ENCODE assay signal across 1 fruit fly cellular context in genomic region chr2L:14474987-14475386, dm6.
A peak's percentile ranks its signal among the peaks of the same experiment; 100 is the strongest.
TF ChIP-seq lines count a peak whose summit lies in the region.

No protein-coding gene starts in this region.

TF ChIP-seq in whole organism, embryonic, 481 proteins besides CTCF, POLR2A, EP300 and RAD21 (continued from another document and continues in another):
- no peak for TF ChIP-seq psq (GFP tag; optimal IDR thresholded peaks at IDR 0.05; lab: Kevin White, UChicago)
- TF ChIP-seq Fer2 (tag; optimal IDR thresholded peaks at IDR 0.05; lab: Kevin White, UChicago), result no peak
- TF ChIP-seq Sry-δ (GFP tag; optimal IDR thresholded peaks at IDR 0.05; lab: Kevin White, UChicago), result no peak
- peak; percentile 65 for TF ChIP-seq CG30403 (GFP tag; optimal IDR thresholded peaks at IDR 0.05; lab: Kevin White, UChicago)
- peak; percentile 48; the same call in 2 of the 3 replicates for TF ChIP-seq dysf (GFP tag; IDR thresholded peaks at IDR 0.05; lab: Robert Waterston, UW)
- TF ChIP-seq CG2678 (tag; optimal IDR thresholded peaks at IDR 0.05; lab: Kevin White, UChicago), result peak; percentile 82
- peak; percentile 26 for TF ChIP-seq CG12071 (GFP tag; optimal IDR thresholded peaks at IDR 0.05; lab: Kevin White, UChicago)
- peak; percentile 42; the same call in 1 of the 2 replicates for TF ChIP-seq Rfx (GFP tag; IDR thresholded peaks at IDR 0.05; lab: Robert Waterston, UW)
- TF ChIP-seq Mrtf (GFP tag; IDR thresholded peaks at IDR 0.05; lab: Robert Waterston, UW), result no peak
- TF ChIP-seq Oli (tag; optimal IDR thresholded peaks at IDR 0.05; lab: Kevin White, UChicago), result peak; percentile 78
- TF ChIP-seq MESR4 (GFP tag; optimal IDR thresholded peaks at IDR 0.05; lab: Kevin White, UChicago), result no peak
- TF ChIP-seq tll (GFP tag; optimal IDR thresholded peaks at IDR 0.05; lab: Kevin White, UChicago), result no peak
- no peak for TF ChIP-seq Sin3A (optimal IDR thresholded peaks at IDR 0.05; lab: Kevin White, UChicago)
- peak; percentile 38 for TF ChIP-seq Hr3 (GFP tag; optimal IDR thresholded peaks at IDR 0.05; lab: Kevin White, UChicago)
- TF ChIP-seq CG15479 (GFP tag; optimal IDR thresholded peaks at IDR 0.05; lab: Kevin White, UChicago), result no peak
- no peak for TF ChIP-seq crc (GFP tag; optimal IDR thresholded peaks at IDR 0.05; lab: Kevin White, UChicago)
- no peak for TF ChIP-seq Max (GFP tag; optimal IDR thresholded peaks at IDR 0.05; lab: Kevin White, UChicago)
- no peak for TF ChIP-seq ERR (GFP tag; optimal IDR thresholded peaks at IDR 0.05; lab: Kevin White, UChicago)
- TF ChIP-seq Abd-B (GFP tag; optimal IDR thresholded peaks at IDR 0.05; lab: Kevin White, UChicago), result no peak
- TF ChIP-seq Fer3 (tag; optimal IDR thresholded peaks at IDR 0.05; lab: Kevin White, UChicago), result peak; percentile 50
- TF ChIP-seq luna (GFP tag; optimal IDR thresholded peaks at IDR 0.05; lab: Kevin White, UChicago), result no peak
- TF ChIP-seq Stat92E (GFP tag; optimal IDR thresholded peaks at IDR 0.05; lab: Kevin White, UChicago), result no peak
- no peak for TF ChIP-seq danr (GFP tag; IDR thresholded peaks at IDR 0.05; lab: Robert Waterston, UW)
- no peak for TF ChIP-seq pfk (GFP tag; optimal IDR thresholded peaks at IDR 0.05; lab: Kevin White, UChicago)
- no peak for TF ChIP-seq CG8290 (GFP tag; optimal IDR thresholded peaks at IDR 0.05; lab: Kevin White, UChicago)
- TF ChIP-seq CG8290 (tag; optimal IDR thresholded peaks at IDR 0.05; lab: Kevin White, UChicago), result no peak
- no peak for TF ChIP-seq NC2α (GFP tag; optimal IDR thresholded peaks at IDR 0.05; lab: Kevin White, UChicago)
- TF ChIP-seq CG10366 (GFP tag; IDR thresholded peaks at IDR 0.05; lab: Robert Waterston, UW), result peak; percentile 41
- no peak for TF ChIP-seq Sry-β (GFP tag; optimal IDR thresholded peaks at IDR 0.05; lab: Kevin White, UChicago)
- no peak for TF ChIP-seq CG2875 (GFP tag; optimal IDR thresholded peaks at IDR 0.05; lab: Kevin White, UChicago)
- no peak for TF ChIP-seq mld (GFP tag; IDR thresholded peaks at IDR 0.05; lab: Robert Waterston, UW; ENCODE audit: partially characterized antibody)
- no peak for TF ChIP-seq Dp (GFP tag; optimal IDR thresholded peaks at IDR 0.05; lab: Kevin White, UChicago)
- peak; percentile 75 for TF ChIP-seq Asciz (GFP tag; optimal IDR thresholded peaks at IDR 0.05; lab: Kevin White, UChicago)
- TF ChIP-seq Xbp1 (GFP tag; optimal IDR thresholded peaks at IDR 0.05; lab: Kevin White, UChicago), result no peak
- peak; percentile 83 for TF ChIP-seq CG2712 (tag; optimal IDR thresholded peaks at IDR 0.05; lab: Kevin White, UChicago)
- peak; percentile 49 for TF ChIP-seq CG8281 (tag; optimal IDR thresholded peaks at IDR 0.05; lab: Kevin White, UChicago)
- TF ChIP-seq CG9797 (GFP tag; optimal IDR thresholded peaks at IDR 0.05; lab: Kevin White, UChicago), result no peak
- TF ChIP-seq z (GFP tag; IDR thresholded peaks at IDR 0.05; lab: Robert Waterston, UW), result no peak
- TF ChIP-seq pum (GFP tag; optimal IDR thresholded peaks at IDR 0.05; lab: Kevin White, UChicago), result peak; percentile 6
- TF ChIP-seq Antp (GFP tag; optimal IDR thresholded peaks at IDR 0.05; lab: Kevin White, UChicago), result no peak
- TF ChIP-seq Adf1 (GFP tag; IDR thresholded peaks at IDR 0.05; lab: Robert Waterston, UW), result no peak
- TF ChIP-seq nmo (GFP tag; optimal IDR thresholded peaks at IDR 0.05; lab: Kevin White, UChicago), result peak; percentile 15
- TF ChIP-seq Oaz (GFP tag; IDR thresholded peaks at IDR 0.05; lab: Robert Waterston, UW), result no peak
- no peak for TF ChIP-seq Optix (GFP tag; IDR thresholded peaks at IDR 0.05; lab: Robert Waterston, UW)
- TF ChIP-seq CG2202 (tag; optimal IDR thresholded peaks at IDR 0.05; lab: Kevin White, UChicago), result peak; percentile 47
- no peak for TF ChIP-seq Hand (GFP tag; optimal IDR thresholded peaks at IDR 0.05; lab: Kevin White, UChicago)
- TF ChIP-seq Chrac-16 (GFP tag; optimal IDR thresholded peaks at IDR 0.05; lab: Kevin White, UChicago), result peak; percentile 15
- TF ChIP-seq ranshi (GFP tag; IDR thresholded peaks at IDR 0.05; lab: Robert Waterston, UW), result no peak
- peak; percentile 57 for TF ChIP-seq lmd (GFP tag; IDR thresholded peaks at IDR 0.05; lab: Robert Waterston, UW)
- TF ChIP-seq CG30020 (tag; optimal IDR thresholded peaks at IDR 0.05; lab: Kevin White, UChicago), result no peak
- TF ChIP-seq CG15073 (GFP tag; optimal IDR thresholded peaks at IDR 0.05; lab: Kevin White, UChicago), result no peak
- TF ChIP-seq Taf1 (GFP tag; IDR thresholded peaks at IDR 0.05; lab: Robert Waterston, UW), result no peak
- no peak for TF ChIP-seq wek (GFP tag; optimal IDR thresholded peaks at IDR 0.05; lab: Kevin White, UChicago)
- TF ChIP-seq CG11695 (GFP tag; IDR thresholded peaks at IDR 0.05; lab: Robert Waterston, UW), result no peak
- peak; percentile 78 for TF ChIP-seq Drgx (GFP tag; IDR thresholded peaks at IDR 0.05; lab: Robert Waterston, UW)
- no peak for TF ChIP-seq GATAe (GFP tag; conservative IDR thresholded peaks at IDR 0.05; lab: Robert Waterston, UW)
- peak; percentile 76 for TF ChIP-seq Blimp-1 (GFP tag; optimal IDR thresholded peaks at IDR 0.05; lab: Kevin White, UChicago)
- no peak for TF ChIP-seq Mes4 (GFP tag; optimal IDR thresholded peaks at IDR 0.05; lab: Kevin White, UChicago)
- no peak for TF ChIP-seq Bteb2 (GFP tag; optimal IDR thresholded peaks at IDR 0.05; lab: Kevin White, UChicago)
- no peak for TF ChIP-seq vfl (GFP tag; optimal IDR thresholded peaks at IDR 0.05; lab: Kevin White, UChicago)
- TF ChIP-seq CG31441 (GFP tag; IDR thresholded peaks at IDR 0.05; lab: Robert Waterston, UW), result peak; percentile 75
- peak; percentile 18 for TF ChIP-seq CG10267 (tag; optimal IDR thresholded peaks at IDR 0.05; lab: Kevin White, UChicago)
- no peak for TF ChIP-seq NC2β (GFP tag; optimal IDR thresholded peaks at IDR 0.05; lab: Kevin White, UChicago)
- no peak for TF ChIP-seq bab2 (GFP tag; optimal IDR thresholded peaks at IDR 0.05; lab: Kevin White, UChicago)
- TF ChIP-seq CG9727 (GFP tag; optimal IDR thresholded peaks at IDR 0.05; lab: Kevin White, UChicago), result peak; percentile 13
- peak; percentile 40 for TF ChIP-seq scrt (GFP tag; optimal IDR thresholded peaks at IDR 0.05; lab: Kevin White, UChicago)
- TF ChIP-seq Gsc (GFP tag; IDR thresholded peaks at IDR 0.05; lab: Robert Waterston, UW), result no peak
- no peak for TF ChIP-seq CG3995 (GFP tag; optimal IDR thresholded peaks at IDR 0.05; lab: Kevin White, UChicago)
- TF ChIP-seq sens (GFP tag; lab: Kevin White, UChicago), result peak; percentile 86
- peak; percentile 71 for TF ChIP-seq CG8924 (tag; optimal IDR thresholded peaks at IDR 0.05; lab: Kevin White, UChicago)
- no peak for TF ChIP-seq sob (GFP tag; IDR thresholded peaks at IDR 0.05; lab: Robert Waterston, UW)
- peak; percentile 56 for TF ChIP-seq org-1 (GFP tag; optimal IDR thresholded peaks at IDR 0.05; lab: Kevin White, UChicago)
- no peak for TF ChIP-seq NFAT (GFP tag; IDR thresholded peaks at IDR 0.05; lab: Robert Waterston, UW)
- TF ChIP-seq CG12391 (tag; optimal IDR thresholded peaks at IDR 0.05; lab: Kevin White, UChicago), result peak; percentile 68
- peak; percentile 21 for TF ChIP-seq CG4707 (GFP tag; optimal IDR thresholded peaks at IDR 0.05; lab: Kevin White, UChicago)
- no peak for TF ChIP-seq chm (GFP tag; IDR thresholded peaks at IDR 0.05; lab: Robert Waterston, UW)
- no peak for TF ChIP-seq CG34376 (GFP tag; optimal IDR thresholded peaks at IDR 0.05; lab: Kevin White, UChicago)
- peak; percentile 7 for TF ChIP-seq HHEX (GFP tag; optimal IDR thresholded peaks at IDR 0.05; lab: Kevin White, UChicago)
- TF ChIP-seq CG3407 (GFP tag; optimal IDR thresholded peaks at IDR 0.05; lab: Kevin White, UChicago), result no peak
- TF ChIP-seq CG6175 (GFP tag; IDR thresholded peaks at IDR 0.05; lab: Robert Waterston, UW), result no peak
- TF ChIP-seq Dfd (GFP tag; optimal IDR thresholded peaks at IDR 0.05; lab: Kevin White, UChicago), result no peak
- TF ChIP-seq salm (tag; optimal IDR thresholded peaks at IDR 0.05; lab: Kevin White, UChicago), result peak; percentile 67
- TF ChIP-seq CkIIα-i1 (GFP tag; IDR thresholded peaks at IDR 0.05; lab: Robert Waterston, UW), result no peak
- no peak for TF ChIP-seq Nf-YA (GFP tag; IDR thresholded peaks at IDR 0.05; lab: Robert Waterston, UW)
- TF ChIP-seq ac (GFP tag; optimal IDR thresholded peaks at IDR 0.05; lab: Kevin White, UChicago), result no peak
- no peak for TF ChIP-seq CG17802 (tag; optimal IDR thresholded peaks at IDR 0.05; lab: Kevin White, UChicago)
- TF ChIP-seq yki (optimal IDR thresholded peaks at IDR 0.05; lab: Kevin White, UChicago), result no peak
- TF ChIP-seq Awh (GFP tag; IDR thresholded peaks at IDR 0.05; lab: Robert Waterston, UW), result no peak
- TF ChIP-seq btn (GFP tag; optimal IDR thresholded peaks at IDR 0.05; lab: Kevin White, UChicago), result no peak
- TF ChIP-seq CG1832 (GFP tag; optimal IDR thresholded peaks at IDR 0.05; lab: Kevin White, UChicago), result no peak
- peak; percentile 61 for TF ChIP-seq CG4424 (GFP tag; optimal IDR thresholded peaks at IDR 0.05; lab: Kevin White, UChicago)
- TF ChIP-seq CG16815 (GFP tag; optimal IDR thresholded peaks at IDR 0.05; lab: Kevin White, UChicago), result peak; percentile 17
- TF ChIP-seq CG8765 (GFP tag; IDR thresholded peaks at IDR 0.05; lab: Robert Waterston, UW), result no peak
- peak; percentile 64 for TF ChIP-seq CG6689 (GFP tag; IDR thresholded peaks at IDR 0.05; lab: Robert Waterston, UW)
- no peak for TF ChIP-seq knrl (GFP tag; IDR thresholded peaks at IDR 0.05; lab: Robert Waterston, UW; ENCODE audit: partially characterized antibody)
- TF ChIP-seq CG4730 (GFP tag; IDR thresholded peaks at IDR 0.05; lab: Robert Waterston, UW), result 0 out of 2 replicates have a peak, but pooled peaks have one; percentile 16
- no peak for TF ChIP-seq onecut (GFP tag; IDR thresholded peaks at IDR 0.05; lab: Robert Waterston, UW)
- peak; percentile 72 for TF ChIP-seq vvl (GFP tag; IDR thresholded peaks at IDR 0.05; lab: Robert Waterston, UW)
- TF ChIP-seq CG18599 (GFP tag; optimal IDR thresholded peaks at IDR 0.05; lab: Kevin White, UChicago), result peak; percentile 65
- peak; percentile 10 for TF ChIP-seq Dek (tag; optimal IDR thresholded peaks at IDR 0.05; lab: Kevin White, UChicago)
- TF ChIP-seq CG16813 (GFP tag; IDR thresholded peaks at IDR 0.05; lab: Robert Waterston, UW; ENCODE audit: partially characterized antibody), result no peak
- no peak for TF ChIP-seq CG3163 (GFP tag; optimal IDR thresholded peaks at IDR 0.05; lab: Kevin White, UChicago)
- TF ChIP-seq Scr (GFP tag; IDR thresholded peaks at IDR 0.05; lab: Robert Waterston, UW; ENCODE audit: partially characterized antibody), result no peak
- TF ChIP-seq CG7987 (GFP tag; optimal IDR thresholded peaks at IDR 0.05; lab: Kevin White, UChicago), result no peak
- no peak for TF ChIP-seq TFAM (GFP tag; optimal IDR thresholded peaks at IDR 0.05; lab: Kevin White, UChicago)
- peak; percentile 64 for TF ChIP-seq CG14710 (tag; optimal IDR thresholded peaks at IDR 0.05; lab: Kevin White, UChicago)
- TF ChIP-seq gsb (GFP tag; IDR thresholded peaks at IDR 0.05; lab: Robert Waterston, UW), result peak; percentile 9; the same call in 1 of the 2 replicates
- TF ChIP-seq Bgb (GFP tag; IDR thresholded peaks at IDR 0.05; lab: Robert Waterston, UW; ENCODE audit: partially characterized antibody), result no peak
- no peak for TF ChIP-seq Hey (tag; optimal IDR thresholded peaks at IDR 0.05; lab: Kevin White, UChicago)
- peak; percentile 2 for TF ChIP-seq sug (tag; optimal IDR thresholded peaks at IDR 0.05; lab: Kevin White, UChicago)
- TF ChIP-seq chinmo (GFP tag; IDR thresholded peaks at IDR 0.05; lab: Robert Waterston, UW; ENCODE audit: partially characterized antibody), result no peak
- no peak for TF ChIP-seq CG13894 (tag; optimal IDR thresholded peaks at IDR 0.05; lab: Kevin White, UChicago)
- no peak for TF ChIP-seq CG2116 (GFP tag; optimal IDR thresholded peaks at IDR 0.05; lab: Kevin White, UChicago)
- TF ChIP-seq CG10959 (GFP tag; IDR thresholded peaks at IDR 0.05; lab: Robert Waterston, UW), result no peak
- no peak for TF ChIP-seq da (GFP tag; optimal IDR thresholded peaks at IDR 0.05; lab: Kevin White, UChicago)
- no peak for TF ChIP-seq dimm (GFP tag; IDR thresholded peaks at IDR 0.05; lab: Robert Waterston, UW)
- no peak for TF ChIP-seq Ets97D (GFP tag; optimal IDR thresholded peaks at IDR 0.05; lab: Kevin White, UChicago)
- TF ChIP-seq tio (GFP tag; optimal IDR thresholded peaks at IDR 0.05; lab: Kevin White, UChicago), result peak; percentile 1
- TF ChIP-seq CG8388 (GFP tag; optimal IDR thresholded peaks at IDR 0.05; lab: Kevin White, UChicago), result peak; percentile 71
- TF ChIP-seq slou (GFP tag; optimal IDR thresholded peaks at IDR 0.05; lab: Kevin White, UChicago), result no peak
- TF ChIP-seq CG12104 (GFP tag; optimal IDR thresholded peaks at IDR 0.05; lab: Kevin White, UChicago), result no peak
- no peak for TF ChIP-seq Ravus (GFP tag; IDR thresholded peaks at IDR 0.05; lab: Robert Waterston, UW)
- TF ChIP-seq wdn (GFP tag; IDR thresholded peaks at IDR 0.05; lab: Robert Waterston, UW), result no peak
- TF ChIP-seq Myb (GFP tag; optimal IDR thresholded peaks at IDR 0.05; lab: Kevin White, UChicago), result no peak
- TF ChIP-seq CG10654 (GFP tag; optimal IDR thresholded peaks at IDR 0.05; lab: Kevin White, UChicago), result no peak
- TF ChIP-seq BtbVII (GFP tag; optimal IDR thresholded peaks at IDR 0.05; lab: Kevin White, UChicago), result peak; percentile 63
- no peak; the same call in 1 of the 2 replicates for TF ChIP-seq ara (GFP tag; IDR thresholded peaks at IDR 0.05; lab: Robert Waterston, UW)
- peak; percentile 42 for TF ChIP-seq Spps (tag; optimal IDR thresholded peaks at IDR 0.05; lab: Kevin White, UChicago)
- no peak for TF ChIP-seq Atf-2 (GFP tag; optimal IDR thresholded peaks at IDR 0.05; lab: Kevin White, UChicago)
- TF ChIP-seq Med (GFP tag; lab: Kevin White, UChicago), result no peak
- TF ChIP-seq CG12299 (tag; optimal IDR thresholded peaks at IDR 0.05; lab: Kevin White, UChicago), result peak; percentile 55
- TF ChIP-seq NK7.1 (GFP tag; optimal IDR thresholded peaks at IDR 0.05; lab: Kevin White, UChicago), result no peak
- TF ChIP-seq CG11560 (tag; IDR thresholded peaks at IDR 0.05; lab: Robert Waterston, UW), result no peak
- peak; percentile 35; the same call in 1 of the 2 replicates for TF ChIP-seq CG32532 (GFP tag; IDR thresholded peaks at IDR 0.05; lab: Robert Waterston, UW)
- no peak for TF ChIP-seq shn (GFP tag; optimal IDR thresholded peaks at IDR 0.05; lab: Kevin White, UChicago)
- peak; percentile 21 for TF ChIP-seq sqz (GFP tag; optimal IDR thresholded peaks at IDR 0.05; lab: Kevin White, UChicago)
- peak; percentile 50 for TF ChIP-seq CG14441 (GFP tag; IDR thresholded peaks at IDR 0.05; lab: Robert Waterston, UW)
- no peak for TF ChIP-seq tin (GFP tag; optimal IDR thresholded peaks at IDR 0.05; lab: Kevin White, UChicago)
- TF ChIP-seq ci (GFP tag; IDR thresholded peaks at IDR 0.05; lab: Robert Waterston, UW), result no peak
